Worm (Caenorhabditis elegans) whole organism, young adult: ENCODE data around the gene cox-16.

Experiments used
- B0019.2 ChIP-seq: fragments of 200-800 bp; sonication (Bioruptor generic); conservative IDR thresholded peaks from 2 replicates; pipeline ENCODE4 v1.3.6; 2022; ENCODE audit warnings: missing genetic modification reagents, missing genetic modification characterization, missing compliant biosample characterization
- B0035.1 ChIP-seq: sonication (generic microtip); optimal IDR thresholded peaks from 2 replicates; lab custom pipeline; 2016; ENCODE audit warnings: missing genetic modification characterization, mild to moderate bottlenecking, missing compliant biosample characterization, missing genotype, missing genetic modification reagents
- C06A6.2 ChIP-seq: fragments of 200-800 bp; sonication (Bioruptor generic); conservative IDR thresholded peaks from 2 replicates; pipeline ENCODE4 v1.3.6; 2022; ENCODE audit warnings: missing genetic modification characterization, missing compliant biosample characterization
- D2030.7 ChIP-seq: fragments of 200-800 bp; sonication (Bioruptor generic); IDR thresholded peaks from 2 replicates; pipeline ENCODE4 v1.3.6; 2022; ENCODE audit warnings: missing genetic modification reagents, missing genetic modification characterization, missing compliant biosample characterization
- F22D6.2 ChIP-seq: sonication (generic microtip); optimal IDR thresholded peaks from 2 replicates; lab custom pipeline; 2016; ENCODE audit warnings: mild to moderate bottlenecking, missing genetic modification characterization, missing compliant biosample characterization
- F23B12.7 ChIP-seq: sonication (generic microtip); optimal IDR thresholded peaks from 2 replicates; lab custom pipeline; 2017; ENCODE audit warnings: missing genetic modification characterization, mild to moderate bottlenecking, missing compliant biosample characterization, antibody characterized with exemption, moderate library complexity; ENCODE audit not compliant: insufficient read depth
- F33H1.4 ChIP-seq: fragments of 200-800 bp; sonication (Bioruptor generic); IDR thresholded peaks from 2 replicates; pipeline ENCODE4 v1.3.6; 2022; ENCODE audit warnings: missing genetic modification reagents, missing genetic modification characterization, missing compliant biosample characterization
- F52B5.7 ChIP-seq: sonication (generic microtip); optimal IDR thresholded peaks from 2 replicates; lab custom pipeline; 2016; ENCODE audit warnings: mild to moderate bottlenecking, missing genetic modification characterization, missing compliant biosample characterization
- K11D2.4 ChIP-seq: fragments of 200-800 bp; sonication (Bioruptor generic); IDR thresholded peaks from 2 replicates; pipeline ENCODE4 v1.3.6; 2022; ENCODE audit warnings: missing genetic modification reagents, missing genetic modification characterization, missing compliant biosample characterization
- K12H6.12 ChIP-seq: fragments of 200-800 bp; sonication (Bioruptor generic); optimal IDR thresholded peaks from 2 replicates; lab custom pipeline; 2018; ENCODE audit warnings: mild to moderate bottlenecking, missing genetic modification characterization, missing compliant biosample characterization
- Y53G8AR.9 ChIP-seq: fragments of 200-800 bp; sonication (Bioruptor generic); conservative IDR thresholded peaks from 2 replicates; pipeline ENCODE4 v1.3.6; 2022; ENCODE audit warnings: missing genetic modification reagents, missing genetic modification characterization, missing compliant biosample characterization
- Y95B8A.8 ChIP-seq: fragments of 200-800 bp; sonication (Bioruptor generic); IDR thresholded peaks from 2 replicates; pipeline ENCODE4 v1.3.6; 2022; ENCODE audit warnings: missing genetic modification reagents, missing genetic modification characterization, missing compliant biosample characterization
- aptf-2 ChIP-seq: fragments of 200-800 bp; sonication (Bioruptor generic); conservative IDR thresholded peaks from 2 replicates; pipeline ENCODE4 v1.3.6; 2022; ENCODE audit warnings: missing genetic modification reagents, missing genetic modification characterization, missing compliant biosample characterization
- athp-1 ChIP-seq: sonication (generic microtip); optimal IDR thresholded peaks from 2 replicates; lab custom pipeline; 2017; ENCODE audit warnings: mild to moderate bottlenecking, missing genetic modification characterization, missing compliant biosample characterization
- cebp-1 ChIP-seq, 2 experiments: fragments of 200-800 bp in 1 of 2; sonication (Bioruptor generic) in 1 of 2; sonication (generic microtip) in 1 of 2; IDR thresholded peaks in 1 of 2; optimal IDR thresholded peaks in 1 of 2; 2 replicates each; pipeline versions ENCODE4 v1.3.6 to Lab custom; 2017 to 2022; ENCODE audit warnings: missing compliant biosample characterization in 2 of 2, missing genetic modification characterization in 2 of 2, mild to moderate bottlenecking in 1 of 2, missing genetic modification reagents in 1 of 2, moderate library complexity in 1 of 2
- cebp-2 ChIP-seq: fragments of 200-800 bp; sonication (Bioruptor generic); IDR thresholded peaks from 2 replicates; pipeline ENCODE4 v1.3.6; 2022; ENCODE audit warnings: missing genetic modification characterization, missing compliant biosample characterization
- ceh-58 ChIP-seq: fragments of 200-800 bp; sonication (Bioruptor generic); IDR thresholded peaks from 2 replicates; pipeline ENCODE4 v1.3.6; 2022; ENCODE audit warnings: missing genetic modification characterization, missing compliant biosample characterization
- ceh-79 ChIP-seq: sonication (generic microtip); optimal IDR thresholded peaks from 2 replicates; lab custom pipeline; 2017; ENCODE audit warnings: mild to moderate bottlenecking, missing genetic modification characterization, missing compliant biosample characterization
- ceh-91 ChIP-seq: fragments of 200-800 bp; sonication (Bioruptor generic); IDR thresholded peaks from 2 replicates; pipeline ENCODE4 v1.3.6; 2022; ENCODE audit warnings: missing genetic modification reagents, missing genetic modification characterization, missing compliant biosample characterization
- chd-7 ChIP-seq: sonication (generic microtip); optimal IDR thresholded peaks from 2 replicates; lab custom pipeline; 2016; ENCODE audit warnings: mild to moderate bottlenecking, missing genetic modification characterization, moderate library complexity, missing compliant biosample characterization
- dox-1 ChIP-seq: fragments of 200-800 bp; sonication (Bioruptor generic); IDR thresholded peaks from 2 replicates; pipeline ENCODE4 v1.3.6; 2022; ENCODE audit warnings: missing genetic modification reagents, missing genetic modification characterization, missing compliant biosample characterization
- dpl-1 ChIP-seq: fragments of 150-350 bp; optimal IDR thresholded peaks from 2 replicates; lab custom pipeline; 2014; ENCODE audit warnings: missing biosample characterization, missing genetic modification reagents, missing genetic modification characterization
- efl-1 ChIP-seq: fragments of 150-350 bp; optimal IDR thresholded peaks from 2 replicates; lab custom pipeline; 2014; ENCODE audit warnings: missing biosample characterization, missing genetic modification reagents, missing genetic modification characterization
- ekl-4 ChIP-seq: fragments of 200-800 bp; sonication (Bioruptor generic); IDR thresholded peaks from 2 replicates; pipeline ENCODE4 v1.3.6; 2022; ENCODE audit warnings: missing genetic modification reagents, missing genetic modification characterization, missing compliant biosample characterization
- hmg-1.2 ChIP-seq: fragments of 200-800 bp; sonication (Bioruptor generic); IDR thresholded peaks from 2 replicates; pipeline ENCODE4 v1.3.6; 2022; ENCODE audit warnings: missing genetic modification reagents, missing genetic modification characterization, missing compliant biosample characterization
- lag-1 ChIP-seq: fragments of 200-800 bp; sonication (Bioruptor generic); IDR thresholded peaks from 2 replicates; pipeline ENCODE4 v1.3.6; 2022; ENCODE audit warnings: missing genetic modification reagents, missing genetic modification characterization, missing compliant biosample characterization
- lin-35 ChIP-seq, 3 experiments: fragments of 150-350 bp in 2 of 3; sonication (generic microtip) in 1 of 3; optimal IDR thresholded peaks; 2 replicates each; lab custom pipeline; 2014 to 2018; ENCODE audit warnings: missing biosample characterization in 3 of 3, missing genetic modification characterization in 3 of 3, missing genetic modification reagents in 3 of 3
- lin-40 ChIP-seq: sonication (generic microtip); optimal IDR thresholded peaks from 2 replicates; lab custom pipeline; 2016; ENCODE audit warnings: missing genetic modification characterization, mild to moderate bottlenecking, missing compliant biosample characterization, missing genotype, missing genetic modification reagents
- lin-54 ChIP-seq: fragments of 200-800 bp; sonication (Bioruptor generic); optimal IDR thresholded peaks from 2 replicates; lab custom pipeline; 2018; ENCODE audit warnings: mild to moderate bottlenecking, missing genetic modification characterization, missing compliant biosample characterization
- lsl-1 ChIP-seq: fragments of 200-800 bp; sonication (Bioruptor generic); optimal IDR thresholded peaks from 2 replicates; lab custom pipeline; 2018; ENCODE audit warnings: mild to moderate bottlenecking, missing genetic modification characterization, moderate library complexity, missing compliant biosample characterization
- madf-3 ChIP-seq: fragments of 200-800 bp; sonication (Bioruptor generic); IDR thresholded peaks from 2 replicates; pipeline ENCODE4 v1.3.6; 2022; ENCODE audit warnings: missing genetic modification reagents, missing genetic modification characterization, missing compliant biosample characterization
- madf-6 ChIP-seq: fragments of 200-800 bp; sonication (Bioruptor generic); IDR thresholded peaks from 2 replicates; pipeline ENCODE4 v1.3.6; 2022; ENCODE audit warnings: missing genetic modification reagents, missing genetic modification characterization, missing compliant biosample characterization
- mcd-1 ChIP-seq: fragments of 200-800 bp; sonication (Bioruptor generic); IDR thresholded peaks from 2 replicates; pipeline ENCODE4 v1.3.6; 2022; ENCODE audit warnings: missing genetic modification reagents, missing genetic modification characterization, missing compliant biosample characterization
- nfya-1 ChIP-seq: sonication (generic microtip); optimal IDR thresholded peaks from 2 replicates; lab custom pipeline; 2017; ENCODE audit warnings: antibody characterized with exemption, missing compliant biosample characterization, missing genetic modification characterization, borderline replicate concordance; ENCODE audit not compliant: insufficient read depth
- nhr-120 ChIP-seq: fragments of 200-800 bp; sonication (Bioruptor generic); IDR thresholded peaks from 2 replicates; pipeline ENCODE4 v1.3.6; 2022; ENCODE audit warnings: missing genetic modification characterization, missing compliant biosample characterization
- rcor-1 ChIP-seq: fragments of 200-800 bp; sonication (Bioruptor generic); IDR thresholded peaks from 2 replicates; pipeline ENCODE4 v1.3.6; 2022; ENCODE audit warnings: missing genetic modification reagents, missing genetic modification characterization, missing compliant biosample characterization
- sea-2 ChIP-seq: fragments of 200-800 bp; sonication (Bioruptor generic); IDR thresholded peaks from 2 replicates; pipeline ENCODE4 v1.3.6; 2022; ENCODE audit warnings: missing genetic modification characterization, missing compliant biosample characterization
- snpc-1.1 ChIP-seq: sonication (generic microtip); optimal IDR thresholded peaks from 2 replicates; lab custom pipeline; 2017; ENCODE audit warnings: missing genetic modification characterization, mild to moderate bottlenecking, missing compliant biosample characterization, antibody characterized with exemption, moderate library complexity, missing genotype, missing genetic modification reagents; ENCODE audit not compliant: insufficient read depth
- snpc-1.3 ChIP-seq: sonication (generic microtip); optimal IDR thresholded peaks from 2 replicates; lab custom pipeline; 2017; ENCODE audit warnings: missing genetic modification characterization, mild to moderate bottlenecking, missing compliant biosample characterization, antibody characterized with exemption, moderate library complexity, missing genotype, missing genetic modification reagents; ENCODE audit not compliant: insufficient read depth
- snpc-4 ChIP-seq, 5 experiments: fragments of 150-350 bp in 1 of 5; sonication (generic microtip) in 4 of 5; optimal IDR thresholded peaks; 2 replicates each; lab custom pipeline; 2014 to 2018; ENCODE audit warnings: missing genetic modification characterization in 5 of 5, missing biosample characterization in 3 of 5, antibody characterized with exemption in 2 of 5, mild to moderate bottlenecking in 2 of 5, missing compliant biosample characterization in 2 of 5, missing genotype in 2 of 5, moderate library complexity in 2 of 5, missing genetic modification reagents in 1 of 5
- tbp1 ChIP-seq: fragments of 200-800 bp; sonication (Bioruptor generic); optimal IDR thresholded peaks from 2 replicates; lab custom pipeline; 2018; ENCODE audit warnings: mild to moderate bottlenecking, missing genetic modification characterization, missing compliant biosample characterization
- unc-62 ChIP-seq: fragments of 150-350 bp; optimal IDR thresholded peaks from 2 replicates; lab custom pipeline; 2014; ENCODE audit warnings: missing biosample characterization, missing genetic modification reagents, missing genetic modification characterization
- xnd-1 ChIP-seq: sonication (generic microtip); optimal IDR thresholded peaks from 2 replicates; lab custom pipeline; 2016; ENCODE audit warnings: missing genotype, missing genetic modification reagents, missing genetic modification characterization, missing compliant biosample characterization
- zfh-2 ChIP-seq: fragments of 200-800 bp; sonication (Bioruptor generic); conservative IDR thresholded peaks from 2 replicates; pipeline ENCODE4 v1.3.6; 2022; ENCODE audit warnings: missing genetic modification reagents, missing genetic modification characterization, missing compliant biosample characterization
- ztf-25 ChIP-seq: fragments of 200-800 bp; sonication (Bioruptor generic); IDR thresholded peaks from 2 replicates; pipeline ENCODE4 v1.3.6; 2022; ENCODE audit warnings: missing genetic modification reagents, missing genetic modification characterization, missing compliant biosample characterization
- ztf-28 ChIP-seq: fragments of 200-800 bp; sonication (Bioruptor generic); IDR thresholded peaks from 2 replicates; pipeline ENCODE4 v1.3.6; 2022; ENCODE audit warnings: missing genetic modification reagents, missing genetic modification characterization, missing compliant biosample characterization

cox-16 gene

ce11 chrV:5584293-5584776 is 48.3 kb upstream of the cox-16 start, which contains the start of gene pas-6:
pas-6 (minus strand) TSS chrV:5584343.
- peak; percentile 61 for TF ChIP-seq B0019.2 (GFP tag; lab: Robert Waterston, UW)
- TF ChIP-seq F22D6.2 (tag; lab: Kevin White, UChicago): no peak
- TF ChIP-seq snpc-1.1: peak; percentile 39
- no peak for TF ChIP-seq ceh-79 (tag; lab: Kevin White, UChicago)
- peak; percentile 81 for TF ChIP-seq dpl-1 (GFP tag; lab: Kevin White, UChicago)
- no peak for TF ChIP-seq snpc-4 (GFP tag; optimal IDR thresholded peaks at IDR 0.05; lab: Kevin White, UChicago)
- TF ChIP-seq snpc-4 (tag; optimal IDR thresholded peaks at IDR 0.05; lab: Kevin White, UChicago): peak in 3 of 4 experiments; percentile 6 to 54 (median 31)
- peak; percentile 75 for TF ChIP-seq D2030.7
- no peak for TF ChIP-seq rcor-1 (GFP tag; lab: Robert Waterston, UW)
- TF ChIP-seq lsl-1 (GFP tag; lab: Kevin White, UChicago): peak; percentile 93
- TF ChIP-seq B0035.1 (tag; lab: Kevin White, UChicago): no peak
- TF ChIP-seq K12H6.12: no peak
- peak; percentile 69 for TF ChIP-seq F33H1.4
- no peak for TF ChIP-seq chd-7 (tag; lab: Kevin White, UChicago)
- peak in 1 of 3 experiments; percentile 27 for TF ChIP-seq lin-35 (GFP tag; optimal IDR thresholded peaks at IDR 0.05; lab: Kevin White, UChicago)
- TF ChIP-seq nhr-120: no peak
- no peak for TF ChIP-seq nfya-1 (tag; lab: Kevin White, UChicago)
- peak; percentile 8; the same call in 1 of the 2 replicates for TF ChIP-seq mcd-1 (GFP tag; lab: Robert Waterston, UW)
- TF ChIP-seq efl-1 (GFP tag; lab: Kevin White, UChicago): peak; percentile 97
- no peak for TF ChIP-seq sea-2 (GFP tag; lab: Robert Waterston, UW)
- TF ChIP-seq ceh-58: no peak
- no peak for TF ChIP-seq unc-62 (GFP tag; lab: Kevin White, UChicago)
- no peak for TF ChIP-seq zfh-2
- no peak for TF ChIP-seq cebp-2 (GFP tag; lab: Robert Waterston, UW)
- TF ChIP-seq ztf-25: no peak
- TF ChIP-seq lin-40 (tag; lab: Kevin White, UChicago): no peak
- no peak for TF ChIP-seq aptf-2 (GFP tag; lab: Robert Waterston, UW)
- peak; percentile 33 for TF ChIP-seq lin-54
- TF ChIP-seq dox-1 (GFP tag; lab: Robert Waterston, UW): 0 out of 2 replicates have a peak, but pooled peaks have one; percentile 5
- TF ChIP-seq snpc-1.3 (tag; lab: Kevin White, UChicago): peak; percentile 37
- TF ChIP-seq C06A6.2 (GFP tag; lab: Robert Waterston, UW): no peak
- peak; percentile 35 for TF ChIP-seq tbp1
- TF ChIP-seq hmg-1.2 (GFP tag; lab: Robert Waterston, UW): peak; percentile 31; the same call in 1 of the 2 replicates
- no peak for TF ChIP-seq madf-3 (GFP tag; lab: Robert Waterston, UW)
- TF ChIP-seq lag-1: no peak
- TF ChIP-seq Y53G8AR.9: no peak
- TF ChIP-seq ztf-28 (GFP tag; lab: Robert Waterston, UW): no peak
- peak; percentile 84 for TF ChIP-seq xnd-1 (tag; lab: Kevin White, UChicago)
- no peak for TF ChIP-seq Y95B8A.8 (GFP tag; lab: Robert Waterston, UW)
- no peak for TF ChIP-seq ekl-4 (GFP tag; lab: Robert Waterston, UW)
- peak; percentile 81 for TF ChIP-seq ceh-91 (GFP tag; lab: Robert Waterston, UW)
- no peak for TF ChIP-seq cebp-1 (GFP tag; IDR thresholded peaks at IDR 0.05; lab: Robert Waterston, UW)
- TF ChIP-seq cebp-1 (tag; optimal IDR thresholded peaks at IDR 0.05; lab: Kevin White, UChicago): peak; percentile 25
- TF ChIP-seq K11D2.4 (GFP tag; lab: Robert Waterston, UW): no peak
- no peak for TF ChIP-seq athp-1 (tag; lab: Kevin White, UChicago)
- TF ChIP-seq F23B12.7 (tag; lab: Kevin White, UChicago): peak; percentile 31
- peak; percentile 97 for TF ChIP-seq madf-6 (GFP tag; lab: Robert Waterston, UW)
- no peak for TF ChIP-seq F52B5.7 (tag; lab: Kevin White, UChicago)
